Worm (Caenorhabditis elegans): ENCODE results near the gene tmem-131.

Gene tmem-131

ce11 chrIII:5013915-5014346 is 16.0 kb upstream of the tmem-131 start (continued):
- TF ChIP-seq pha-4 (tag; optimal IDR thresholded peaks at IDR 0.05) (no peak), nfya-2 (GFP tag; IDR thresholded peaks at IDR 0.05) (no peak), nfya-1 (tag; optimal IDR thresholded peaks at IDR 0.05; ENCODE audit: borderline replicate concordance, insufficient read depth) (no peak), mel-28 (tag; optimal IDR thresholded peaks at IDR 0.05; ENCODE audit: borderline replicate concordance) (no peak), ztf-26 (tag; optimal IDR thresholded peaks at IDR 0.05) (peak; percentile 76), hlh-12 (tag; optimal IDR thresholded peaks at IDR 0.05) (no peak), mes-4 (tag; optimal IDR thresholded peaks at IDR 0.05) (no peak), unc-130 (GFP tag; optimal IDR thresholded peaks at IDR 0.05) (no peak), pbrm-1 (GFP tag; IDR thresholded peaks at IDR 0.05) (peak; percentile 55; the same call in 1 of the 2 replicates), Y95B8A.8 (GFP tag; IDR thresholded peaks at IDR 0.05) (no peak), ztf-18 (tag; optimal IDR thresholded peaks at IDR 0.05) (peak; percentile 84), xnd-1 (tag; optimal IDR thresholded peaks at IDR 0.05) (no peak), ztf-22 (GFP tag; optimal IDR thresholded peaks at IDR 0.05) (no peak), him-1 (tag; optimal IDR thresholded peaks at IDR 0.05) (no peak), die-1 (tag; optimal IDR thresholded peaks at IDR 0.05) (no peak), egrh-3 (GFP tag; IDR thresholded peaks at IDR 0.05) (peak; percentile 48), ztf-25 (GFP tag; IDR thresholded peaks at IDR 0.05) (no peak), nhr-80 (tag; optimal IDR thresholded peaks at IDR 0.05) (peak; percentile 84), tbx-9 (tag; optimal IDR thresholded peaks at IDR 0.05; ENCODE audit: borderline replicate concordance) (no peak), rec-8 (tag; optimal IDR thresholded peaks at IDR 0.05) (no peak), madf-6 (GFP tag; IDR thresholded peaks at IDR 0.05) (no peak), ets-4 (GFP tag; optimal IDR thresholded peaks at IDR 0.05) (no peak), Y53F4B.3 (GFP tag; IDR thresholded peaks at IDR 0.05) (no peak), bed-1 (GFP tag; IDR thresholded peaks at IDR 0.05) (no peak), madf-3 (GFP tag; IDR thresholded peaks at IDR 0.05) (no peak), sptf-2 (GFP tag; optimal IDR thresholded peaks at IDR 0.05) (no peak), F33H1.4 (GFP tag; IDR thresholded peaks at IDR 0.05) (0 out of 2 replicates have a peak, but pooled peaks have one; percentile 12), F10E7.11 (tag; optimal IDR thresholded peaks at IDR 0.05) (no peak), attf-6 (GFP tag; IDR thresholded peaks at IDR 0.05) (no peak), ceh-91 (GFP tag; IDR thresholded peaks at IDR 0.05) (no peak), hmg-1.2 (GFP tag; IDR thresholded peaks at IDR 0.05) (peak; percentile 88), ceh-27 (GFP tag; optimal IDR thresholded peaks at IDR 0.05) (peak; percentile 78), zim-3 (tag; optimal IDR thresholded peaks at IDR 0.05) (no peak), bed-2 (GFP tag; IDR thresholded peaks at IDR 0.05) (0 out of 2 replicates have a peak, but pooled peaks have one; percentile 74), C17E4.6 (GFP tag; IDR thresholded peaks at IDR 0.05) (peak; percentile 66; the same call in 1 of the 2 replicates), ceh-40 (GFP tag; IDR thresholded peaks at IDR 0.05) (0 out of 2 replicates have a peak, but pooled peaks have one; percentile 48), attf-3 (GFP tag; conservative IDR thresholded peaks at IDR 0.05) (no peak), madf-10 (tag; optimal IDR thresholded peaks at IDR 0.05) (peak; percentile 73), nhr-179 (tag; optimal IDR thresholded peaks at IDR 0.05) (no peak), hrde-1 (tag; optimal IDR thresholded peaks at IDR 0.05; ENCODE audit: borderline replicate concordance) (no peak), atf-7 (tag; optimal IDR thresholded peaks at IDR 0.05) (no peak), F22D6.2 (tag; optimal IDR thresholded peaks at IDR 0.05) (no peak), ceh-100 (GFP tag; IDR thresholded peaks at IDR 0.05) (0 out of 2 replicates have a peak, but pooled peaks have one; percentile 8), F57A8.1 (GFP tag; optimal IDR thresholded peaks at IDR 0.05) (no peak), madf-8 (GFP tag; conservative IDR thresholded peaks at IDR 0.05) (no peak), efl-1 (GFP tag; optimal IDR thresholded peaks at IDR 0.05) (no peak), egl-18 (GFP tag; IDR thresholded peaks at IDR 0.05) (no peak), B0019.2 (GFP tag; conservative IDR thresholded peaks at IDR 0.05) (no peak), let-607 (tag; optimal IDR thresholded peaks at IDR 0.05) (peak; percentile 60 to 66)
